Worm (Caenorhabditis elegans): ENCODE results near the gene vha-8.

Gene vha-8

DNA sequence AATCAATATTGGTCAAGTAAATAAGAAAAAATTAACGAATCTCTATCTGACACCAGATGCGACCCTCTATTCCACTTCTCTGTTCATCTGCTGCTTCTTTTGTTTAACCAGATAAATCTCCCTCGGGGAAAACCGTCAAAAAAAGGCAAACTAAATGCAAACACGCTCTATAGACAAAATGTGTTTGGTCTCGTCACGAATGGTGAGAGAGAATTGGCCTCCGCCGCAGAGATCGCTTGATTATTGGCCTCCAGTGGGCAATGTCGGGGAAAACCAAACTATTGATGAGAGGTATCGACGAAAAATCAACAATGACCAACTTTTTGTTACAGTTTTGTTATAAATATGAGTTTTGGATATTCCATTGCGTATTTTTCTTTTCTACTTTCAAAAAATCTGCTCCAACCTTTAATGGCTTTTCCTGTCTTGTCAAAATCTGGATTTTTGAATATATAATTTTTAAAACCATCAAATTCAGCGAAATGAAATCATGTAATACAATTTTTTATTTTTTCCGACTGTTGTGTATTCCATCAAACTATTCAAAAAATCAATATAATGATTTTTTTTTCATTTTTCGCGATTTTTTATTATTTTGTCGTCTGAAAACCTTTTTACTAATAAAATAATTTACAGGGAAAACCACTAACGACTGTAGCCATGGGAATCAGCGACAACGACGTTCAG is at the start of gene vha-8, which contains the start of gene C17H12.2:
vha-8 (plus strand) TSS at position 637 of the 687 bp plus-strand sequence.
C17H12.2 (minus strand) TSS at position 51 of the 687 bp plus-strand sequence.
- TF ChIP-seq sem-4 (tag; optimal IDR thresholded peaks at IDR 0.05) (peak; percentile 78), snpc-4 (tag; optimal IDR thresholded peaks at IDR 0.05) (peak; percentile 89), ama-1 (optimal IDR thresholded peaks at IDR 0.05) (peak; percentile 80), unc-39 (tag; optimal IDR thresholded peaks at IDR 0.05) (no peak), blmp-1 (tag; optimal IDR thresholded peaks at IDR 0.05; ENCODE audit: insufficient read depth) (peak; percentile 67), nhr-237 (tag; optimal IDR thresholded peaks at IDR 0.05) (no peak), gmeb-1 (tag; optimal IDR thresholded peaks at IDR 0.05) (peak; percentile 83), crh-2 (tag; optimal IDR thresholded peaks at IDR 0.05) (peak; percentile 96), peb-1 (tag; optimal IDR thresholded peaks at IDR 0.05) (no peak), nhr-6 (tag; optimal IDR thresholded peaks at IDR 0.05) (peak; percentile 88), mbf-1 (tag; optimal IDR thresholded peaks at IDR 0.05) (no peak), mdl-1 (tag; optimal IDR thresholded peaks at IDR 0.05) (peak in 1 of 2 experiments; percentile 49), unc-55 (GFP tag; optimal IDR thresholded peaks at IDR 0.05) (peak; percentile 98), Y55F3AM.14 (GFP tag; optimal IDR thresholded peaks at IDR 0.05) (no peak), dmd-4 (tag; optimal IDR thresholded peaks at IDR 0.05) (no peak), nhr-25 (tag; optimal IDR thresholded peaks at IDR 0.05) (peak; percentile 93), elt-3 (tag; optimal IDR thresholded peaks at IDR 0.05) (no peak), skn-1 (tag; optimal IDR thresholded peaks at IDR 0.05) (peak; percentile 36), ZK546.5 (tag; optimal IDR thresholded peaks at IDR 0.05) (peak; percentile 43), ztf-11 (tag; optimal IDR thresholded peaks at IDR 0.05) (peak; percentile 57), elt-1 (tag; optimal IDR thresholded peaks at IDR 0.05) (no peak), C34F6.9 (tag; optimal IDR thresholded peaks at IDR 0.05) (peak; percentile 99), alr-1 (tag; optimal IDR thresholded peaks at IDR 0.05) (peak; percentile 17), unc-62 (GFP tag; optimal IDR thresholded peaks at IDR 0.05) (no peak), lin-11 (tag; optimal IDR thresholded peaks at IDR 0.05) (peak; percentile 82), nhr-129 (tag; optimal IDR thresholded peaks at IDR 0.05) (peak; percentile 98), fos-1 (tag; optimal IDR thresholded peaks at IDR 0.05) (peak; percentile 98), lsy-2 (tag; optimal IDR thresholded peaks at IDR 0.05) (peak; percentile 73 to 94), nhr-10 (tag; optimal IDR thresholded peaks at IDR 0.05) (no peak), nhr-23 (tag; optimal IDR thresholded peaks at IDR 0.05) (no peak), sma-9 (GFP tag; optimal IDR thresholded peaks at IDR 0.05) (peak; percentile 90), sma-9 (tag; optimal IDR thresholded peaks at IDR 0.05) (no peak), aly-2 (tag; optimal IDR thresholded peaks at IDR 0.05) (no peak), sma-3 (GFP tag; optimal IDR thresholded peaks at IDR 0.05) (peak; percentile 92), lin-39 (tag; optimal IDR thresholded peaks at IDR 0.05) (no peak), ceh-82 (tag; optimal IDR thresholded peaks at IDR 0.05) (peak; percentile 58), F13H6.1 (tag; optimal IDR thresholded peaks at IDR 0.05) (peak; percentile 92), ztf-1 (GFP tag; conservative IDR thresholded peaks at IDR 0.05) (no peak), nhr-11 (tag; optimal IDR thresholded peaks at IDR 0.05) (no peak), ztf-4 (tag; optimal IDR thresholded peaks at IDR 0.05) (peak; percentile 87), nhr-77 (tag; optimal IDR thresholded peaks at IDR 0.05) (peak; percentile 55), nhr-12 (tag; optimal IDR thresholded peaks at IDR 0.05) (peak; percentile 8), mab-5 (tag; optimal IDR thresholded peaks at IDR 0.05) (peak; percentile 91), R02D3.7 (tag; optimal IDR thresholded peaks at IDR 0.05) (no peak), egl-27 (tag; optimal IDR thresholded peaks at IDR 0.05) (peak; percentile 61), nhr-21 (tag; optimal IDR thresholded peaks at IDR 0.05) (peak; percentile 89), ceh-16 (tag; optimal IDR thresholded peaks at IDR 0.05) (peak; percentile 72), lin-13 (GFP tag; optimal IDR thresholded peaks at IDR 0.05) (peak; percentile 93), zag-1 (tag; optimal IDR thresholded peaks at IDR 0.05) (peak; percentile 91)

All from whole organism, L2 larva.